Worm (Caenorhabditis elegans) whole organism, early embryonic: ENCODE data around the gene col-153.

Source experiments
- ama-1 ChIP-seq: fragments of 150-350 bp; optimal IDR thresholded peaks from 2 replicates; lab custom pipeline; 2014
- hmg-4 ChIP-seq: fragments of 200-800 bp; sonication (Bioruptor generic); optimal IDR thresholded peaks from 2 replicates; lab custom pipeline; 2018; ENCODE audit warnings: mild to moderate bottlenecking, missing genetic modification characterization, missing compliant biosample characterization
- scrt-1 ChIP-seq: fragments of 200-800 bp; sonication (Bioruptor generic); IDR thresholded peaks from 2 replicates; pipeline ENCODE4 v1.3.6; 2022; ENCODE audit warnings: missing genetic modification characterization, missing compliant biosample characterization
- tra-4 ChIP-seq: sonication (generic microtip); optimal IDR thresholded peaks from 2 replicates; lab custom pipeline; 2017; ENCODE audit warnings: missing genetic modification characterization, missing compliant biosample characterization

DNA sequence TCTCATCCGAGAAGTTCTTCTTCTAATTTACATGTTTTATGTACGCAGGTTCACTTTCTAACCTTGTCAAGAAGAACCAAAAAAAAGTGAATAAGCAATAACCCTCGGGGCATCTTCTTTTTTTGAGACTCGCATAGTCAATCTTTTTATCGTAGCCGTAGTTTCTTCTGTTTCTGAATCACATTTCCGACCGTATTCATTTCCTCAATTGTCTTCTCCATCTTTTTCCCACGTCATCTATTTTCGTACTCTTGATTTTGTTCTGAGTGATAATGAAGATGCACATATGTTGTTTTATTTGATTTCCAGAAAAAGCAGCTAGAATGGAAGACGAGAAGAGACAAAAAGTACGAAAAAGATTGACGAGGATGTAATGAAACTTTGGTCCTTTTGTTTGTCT is 4.7 kb upstream of the col-153 start:
- TF ChIP-seq ama-1 (lab: Kevin White, UChicago), result no peak
- TF ChIP-seq tra-4 (tag; lab: Kevin White, UChicago), result no peak
- TF ChIP-seq hmg-4 (GFP tag; lab: Kevin White, UChicago), result no peak
- no peak for TF ChIP-seq scrt-1 (GFP tag; lab: Robert Waterston, UW)
